3 worm cellular contexts compared by ENCODE assay signal in genomic region chrII:9716417-9717039, ce11.
A peak's percentile ranks its signal among the peaks of the same experiment; 100 is the strongest.
TF ChIP-seq lines count a peak whose summit lies in the region.

TSS of gene wee-1.3 (minus strand) at chrII:9716467.

TF ChIP-seq in whole organism, L1 larva, 84 proteins besides CTCF, POLR2A, EP300 and RAD21 (continued from another document and continues in another):
- TF ChIP-seq egl-13 (tag; optimal IDR thresholded peaks at IDR 0.05; lab: Kevin White, UChicago), result peak; percentile 62
- peak; percentile 77 for TF ChIP-seq aly-2 (tag; optimal IDR thresholded peaks at IDR 0.05; lab: Kevin White, UChicago)
- TF ChIP-seq blmp-1 (tag; optimal IDR thresholded peaks at IDR 0.05; lab: Kevin White, UChicago), result peak; percentile 77
- no peak for TF ChIP-seq nhr-84 (tag; optimal IDR thresholded peaks at IDR 0.05; lab: Kevin White, UChicago)
- no peak for TF ChIP-seq ets-5 (GFP tag; IDR thresholded peaks at IDR 0.05; lab: Robert Waterston, UW)
- peak; percentile 60; the same call in 1 of the 2 replicates for TF ChIP-seq mab-9 (GFP tag; IDR thresholded peaks at IDR 0.05; lab: Robert Waterston, UW)
- peak; percentile 7 for TF ChIP-seq elt-2 (tag; optimal IDR thresholded peaks at IDR 0.05; lab: Kevin White, UChicago)
- TF ChIP-seq lsy-2 (tag; optimal IDR thresholded peaks at IDR 0.05; lab: Kevin White, UChicago), result peak; percentile 92 to 95
- no peak for TF ChIP-seq hlh-17 (GFP tag; optimal IDR thresholded peaks at IDR 0.05; lab: Kevin White, UChicago; ENCODE audit: borderline replicate concordance)
- TF ChIP-seq zag-1 (tag; optimal IDR thresholded peaks at IDR 0.05; lab: Kevin White, UChicago), result no peak
- peak; percentile 73 for TF ChIP-seq lin-15B (tag; optimal IDR thresholded peaks at IDR 0.05; lab: Kevin White, UChicago)
- peak; percentile 90 for TF ChIP-seq rnt-1 (tag; optimal IDR thresholded peaks at IDR 0.05; lab: Kevin White, UChicago)
- TF ChIP-seq nhr-85 (tag; lab: Kevin White, UChicago), result peak; percentile 90
- TF ChIP-seq tbx-2 (tag; optimal IDR thresholded peaks at IDR 0.05; lab: Kevin White, UChicago), result peak; percentile 82
- no peak for TF ChIP-seq ceh-63 (GFP tag; optimal IDR thresholded peaks at IDR 0.05; lab: Kevin White, UChicago)
- TF ChIP-seq Y116A8C.19 (tag; optimal IDR thresholded peaks at IDR 0.05; lab: Kevin White, UChicago; ENCODE audit: borderline replicate concordance), result no peak
- peak; percentile 83 for TF ChIP-seq unc-130 (tag; optimal IDR thresholded peaks at IDR 0.05; lab: Kevin White, UChicago)
- TF ChIP-seq sup-37 (GFP tag; optimal IDR thresholded peaks at IDR 0.05; lab: Kevin White, UChicago), result no peak
- peak; percentile 60 for TF ChIP-seq nhr-11 (tag; optimal IDR thresholded peaks at IDR 0.05; lab: Kevin White, UChicago)
- peak; percentile 48 for TF ChIP-seq ceh-8 (GFP tag; optimal IDR thresholded peaks at IDR 0.05; lab: Kevin White, UChicago)
- peak; percentile 66 to 89 (median 69) for TF ChIP-seq ceh-82 (tag; optimal IDR thresholded peaks at IDR 0.05; lab: Kevin White, UChicago)
- TF ChIP-seq mef-2 (tag; optimal IDR thresholded peaks at IDR 0.05; lab: Kevin White, UChicago), result peak; percentile 30
- TF ChIP-seq lin-39 (tag; optimal IDR thresholded peaks at IDR 0.05; lab: Kevin White, UChicago), result peak; percentile 58
- peak; percentile 83 for TF ChIP-seq xbp-1 (tag; optimal IDR thresholded peaks at IDR 0.05; lab: Kevin White, UChicago)
- TF ChIP-seq nhr-20 (tag; optimal IDR thresholded peaks at IDR 0.05; lab: Kevin White, UChicago), result peak; percentile 88
- peak; percentile 78 for TF ChIP-seq nhr-90 (tag; optimal IDR thresholded peaks at IDR 0.05; lab: Kevin White, UChicago; ENCODE audit: poor library complexity)
- TF ChIP-seq fkh-10 (GFP tag; optimal IDR thresholded peaks at IDR 0.05; lab: Kevin White, UChicago), result no peak
- peak; percentile 35 for TF ChIP-seq ztf-4 (tag; optimal IDR thresholded peaks at IDR 0.05; lab: Kevin White, UChicago)
- peak; percentile 81 for TF ChIP-seq lin-13 (GFP tag; optimal IDR thresholded peaks at IDR 0.05; lab: Kevin White, UChicago)
- no peak for TF ChIP-seq tlp-1 (tag; optimal IDR thresholded peaks at IDR 0.05; lab: Kevin White, UChicago)
- no peak for TF ChIP-seq ces-1 (GFP tag; optimal IDR thresholded peaks at IDR 0.05; lab: Kevin White, UChicago)
- TF ChIP-seq hpl-2 (GFP tag; optimal IDR thresholded peaks at IDR 0.05; lab: Kevin White, UChicago), result no peak
- TF ChIP-seq efl-3 (GFP tag; optimal IDR thresholded peaks at IDR 0.05; lab: Kevin White, UChicago), result no peak
- TF ChIP-seq mdl-1 (tag; optimal IDR thresholded peaks at IDR 0.05; lab: Kevin White, UChicago), result peak in 1 of 2 experiments; percentile 77
- no peak for TF ChIP-seq unc-62 (GFP tag; optimal IDR thresholded peaks at IDR 0.05; lab: Kevin White, UChicago)
- TF ChIP-seq hlh-4 (tag; optimal IDR thresholded peaks at IDR 0.05; lab: Kevin White, UChicago), result no peak
- TF ChIP-seq unc-86 (tag; optimal IDR thresholded peaks at IDR 0.05; lab: Kevin White, UChicago), result peak; percentile 72
- peak; percentile 88 for TF ChIP-seq nhr-47 (tag; optimal IDR thresholded peaks at IDR 0.05; lab: Kevin White, UChicago)
- TF ChIP-seq ama-1 (optimal IDR thresholded peaks at IDR 0.05; lab: Kevin White, UChicago), result no peak
- TF ChIP-seq C34B4.2 (tag; optimal IDR thresholded peaks at IDR 0.05; lab: Kevin White, UChicago), result no peak
- no peak for TF ChIP-seq aha-1 (tag; optimal IDR thresholded peaks at IDR 0.05; lab: Kevin White, UChicago)
- TF ChIP-seq ztf-11 (tag; optimal IDR thresholded peaks at IDR 0.05; lab: Kevin White, UChicago), result peak in 1 of 2 experiments; percentile 51
- peak; percentile 21 for TF ChIP-seq sox-4 (tag; optimal IDR thresholded peaks at IDR 0.05; lab: Kevin White, UChicago)
- peak; percentile 1 for TF ChIP-seq pag-3 (tag; optimal IDR thresholded peaks at IDR 0.05; lab: Kevin White, UChicago; ENCODE audit: borderline replicate concordance, insufficient read depth)

TF ChIP-seq in whole organism, L3 larva, 47 proteins besides CTCF, POLR2A, EP300 and RAD21 (continued from another document):
- TF ChIP-seq egl-5 (tag; optimal IDR thresholded peaks at IDR 0.05; lab: Kevin White, UChicago), result peak; percentile 83
- no peak for TF ChIP-seq ztf-11 (tag; optimal IDR thresholded peaks at IDR 0.05; lab: Kevin White, UChicago)
- TF ChIP-seq ceh-82 (tag; optimal IDR thresholded peaks at IDR 0.05; lab: Kevin White, UChicago), result peak; percentile 3
- TF ChIP-seq ceh-28 (tag; optimal IDR thresholded peaks at IDR 0.05; lab: Kevin White, UChicago), result peak; percentile 42
- peak; percentile 43 for TF ChIP-seq hmg-11 (tag; optimal IDR thresholded peaks at IDR 0.05; lab: Kevin White, UChicago)
- no peak for TF ChIP-seq zag-1 (tag; optimal IDR thresholded peaks at IDR 0.05; lab: Kevin White, UChicago)
- no peak for TF ChIP-seq nhr-43 (tag; optimal IDR thresholded peaks at IDR 0.05; lab: Kevin White, UChicago; ENCODE audit: poor library complexity, severe bottlenecking)
- no peak for TF ChIP-seq ceh-16 (tag; optimal IDR thresholded peaks at IDR 0.05; lab: Kevin White, UChicago)
- TF ChIP-seq pqm-1 (tag; optimal IDR thresholded peaks at IDR 0.05; lab: Kevin White, UChicago), result peak; percentile 57
- TF ChIP-seq fkh-2 (tag; optimal IDR thresholded peaks at IDR 0.05; lab: Kevin White, UChicago), result no peak
- TF ChIP-seq fos-1 (tag; optimal IDR thresholded peaks at IDR 0.05; lab: Kevin White, UChicago), result no peak
- TF ChIP-seq lsy-12 (tag; optimal IDR thresholded peaks at IDR 0.05; lab: Kevin White, UChicago), result no peak
- TF ChIP-seq nhr-76 (tag; optimal IDR thresholded peaks at IDR 0.05; lab: Kevin White, UChicago), result no peak
- no peak for TF ChIP-seq tbx-2 (tag; optimal IDR thresholded peaks at IDR 0.05; lab: Kevin White, UChicago)
- TF ChIP-seq daf-12 (tag; optimal IDR thresholded peaks at IDR 0.05; lab: Kevin White, UChicago), result no peak
- TF ChIP-seq elt-3 (tag; optimal IDR thresholded peaks at IDR 0.05; lab: Kevin White, UChicago), result no peak
- peak; percentile 26 for TF ChIP-seq snpc-4 (tag; optimal IDR thresholded peaks at IDR 0.05; lab: Kevin White, UChicago)
- peak; percentile 52 for TF ChIP-seq elt-2 (tag; optimal IDR thresholded peaks at IDR 0.05; lab: Kevin White, UChicago)
- no peak for TF ChIP-seq nhr-28 (tag; optimal IDR thresholded peaks at IDR 0.05; lab: Kevin White, UChicago)
- no peak for TF ChIP-seq sea-2 (GFP tag; optimal IDR thresholded peaks at IDR 0.05; lab: Kevin White, UChicago)
- TF ChIP-seq nhr-67 (tag; optimal IDR thresholded peaks at IDR 0.05; lab: Kevin White, UChicago), result no peak
- peak; percentile 72 for TF ChIP-seq nhr-25 (tag; optimal IDR thresholded peaks at IDR 0.05; lab: Kevin White, UChicago)
- TF ChIP-seq ama-1 (optimal IDR thresholded peaks at IDR 0.05; lab: Kevin White, UChicago), result peak; percentile 13
- TF ChIP-seq mdl-1 (tag; optimal IDR thresholded peaks at IDR 0.05; lab: Kevin White, UChicago), result no peak
- no peak for TF ChIP-seq nhr-237 (tag; optimal IDR thresholded peaks at IDR 0.05; lab: Kevin White, UChicago)

TF ChIP-seq in whole organism, young adult, 124 proteins besides CTCF, POLR2A, EP300 and RAD21 (continued from another document):
- TF ChIP-seq unc-130 (GFP tag; optimal IDR thresholded peaks at IDR 0.05; lab: Kevin White, UChicago) (peak; percentile 48), C17E4.6 (GFP tag; IDR thresholded peaks at IDR 0.05; lab: Robert Waterston, UW) (no peak), bed-2 (GFP tag; IDR thresholded peaks at IDR 0.05; lab: Robert Waterston, UW) (no peak), gei-17 (GFP tag; optimal IDR thresholded peaks at IDR 0.05; lab: Kevin White, UChicago) (no peak), F23B12.7 (tag; optimal IDR thresholded peaks at IDR 0.05; lab: Kevin White, UChicago; ENCODE audit: insufficient read depth) (peak; percentile 26), hsf-1 (GFP tag; IDR thresholded peaks at IDR 0.05; lab: Robert Waterston, UW) (no peak), madf-6 (GFP tag; IDR thresholded peaks at IDR 0.05; lab: Robert Waterston, UW) (peak; percentile 78), lin-40 (tag; optimal IDR thresholded peaks at IDR 0.05; lab: Kevin White, UChicago) (peak; percentile 52), rcor-1 (GFP tag; IDR thresholded peaks at IDR 0.05; lab: Robert Waterston, UW) (no peak), Y79H2A.3 (GFP tag; conservative IDR thresholded peaks at IDR 0.05; lab: Robert Waterston, UW) (no peak), dpl-1 (GFP tag; optimal IDR thresholded peaks at IDR 0.05; lab: Kevin White, UChicago) (peak; percentile 93), ztf-25 (GFP tag; IDR thresholded peaks at IDR 0.05; lab: Robert Waterston, UW) (no peak), bed-1 (GFP tag; IDR thresholded peaks at IDR 0.05; lab: Robert Waterston, UW) (no peak), attf-5 (GFP tag; optimal IDR thresholded peaks at IDR 0.05; lab: Kevin White, UChicago) (peak; percentile 68), pha-4 (tag; optimal IDR thresholded peaks at IDR 0.05; lab: Kevin White, UChicago) (no peak), attf-3 (GFP tag; conservative IDR thresholded peaks at IDR 0.05; lab: Robert Waterston, UW) (peak; percentile 70; the same call in 1 of the 2 replicates), akir-1 (GFP tag; optimal IDR thresholded peaks at IDR 0.05; lab: Kevin White, UChicago) (no peak), nhr-80 (tag; optimal IDR thresholded peaks at IDR 0.05; lab: Kevin White, UChicago) (peak; percentile 9), athp-1 (tag; optimal IDR thresholded peaks at IDR 0.05; lab: Kevin White, UChicago) (peak; percentile 6), madf-10 (tag; optimal IDR thresholded peaks at IDR 0.05; lab: Kevin White, UChicago) (no peak), snpc-4 (GFP tag; optimal IDR thresholded peaks at IDR 0.05; lab: Kevin White, UChicago) (no peak), snpc-4 (tag; optimal IDR thresholded peaks at IDR 0.05; lab: Kevin White, UChicago) (peak in 3 of 4 experiments; percentile 8 to 46 (median 45)), Y53F4B.3 (GFP tag; IDR thresholded peaks at IDR 0.05; lab: Robert Waterston, UW) (no peak), zim-3 (tag; optimal IDR thresholded peaks at IDR 0.05; lab: Kevin White, UChicago) (no peak), F52B5.7 (tag; optimal IDR thresholded peaks at IDR 0.05; lab: Kevin White, UChicago) (no peak), D2030.7 (GFP tag; IDR thresholded peaks at IDR 0.05; lab: Robert Waterston, UW) (0 out of 2 replicates have a peak, but pooled peaks have one; percentile 33), xnd-1 (tag; optimal IDR thresholded peaks at IDR 0.05; lab: Kevin White, UChicago) (peak; percentile 19), ztf-26 (tag; optimal IDR thresholded peaks at IDR 0.05; lab: Kevin White, UChicago) (no peak), hlh-26 (GFP tag; conservative IDR thresholded peaks at IDR 0.05; lab: Robert Waterston, UW) (no peak), ceh-58 (GFP tag; IDR thresholded peaks at IDR 0.05; lab: Robert Waterston, UW) (no peak), ets-4 (GFP tag; optimal IDR thresholded peaks at IDR 0.05; lab: Kevin White, UChicago) (no peak), chd-7 (tag; optimal IDR thresholded peaks at IDR 0.05; lab: Kevin White, UChicago) (no peak), ekl-4 (GFP tag; IDR thresholded peaks at IDR 0.05; lab: Robert Waterston, UW) (peak; percentile 56), Y67H2A.10 (GFP tag; conservative IDR thresholded peaks at IDR 0.05; lab: Robert Waterston, UW) (no peak), lin-35 (GFP tag; optimal IDR thresholded peaks at IDR 0.05; lab: Kevin White, UChicago) (peak; percentile 20 to 95 (median 70)), F49E8.2 (tag; optimal IDR thresholded peaks at IDR 0.05; lab: Kevin White, UChicago; ENCODE audit: insufficient read depth) (no peak), ccch-3 (GFP tag; optimal IDR thresholded peaks at IDR 0.05; lab: Kevin White, UChicago) (no peak), snpc-1.1 (tag; optimal IDR thresholded peaks at IDR 0.05; lab: Kevin White, UChicago; ENCODE audit: insufficient read depth) (no peak), cebp-1 (GFP tag; IDR thresholded peaks at IDR 0.05; lab: Robert Waterston, UW) (no peak), cebp-1 (tag; optimal IDR thresholded peaks at IDR 0.05; lab: Kevin White, UChicago) (peak; percentile 56), unc-62 (GFP tag; optimal IDR thresholded peaks at IDR 0.05; lab: Kevin White, UChicago) (no peak), lin-54 (GFP tag; optimal IDR thresholded peaks at IDR 0.05; lab: Kevin White, UChicago) (peak; percentile 98), F39B2.1 (GFP tag; IDR thresholded peaks at IDR 0.05; lab: Robert Waterston, UW) (no peak)
TF ChIP-seq in whole organism, young adult: peak in this region for 32.
